Worm (Caenorhabditis elegans) whole organism, L1 larva: Measurements from ENCODE around the gene lmtr-5.

ENCODE experiments used
- C04F5.9 ChIP-seq: sonication (generic microtip); optimal IDR thresholded peaks from 2 replicates; lab custom pipeline; 2016; ENCODE audit warnings: missing genetic modification characterization, missing compliant biosample characterization
- C16A3.4 ChIP-seq: fragments of 150-350 bp; optimal IDR thresholded peaks from 2 replicates; lab custom pipeline; 2014; ENCODE audit warnings: missing biosample characterization, missing genetic modification characterization
- Y116A8C.19 ChIP-seq: sonication (generic microtip); optimal IDR thresholded peaks from 2 replicates; lab custom pipeline; 2016; ENCODE audit warnings: missing compliant biosample characterization, missing genetic modification characterization, borderline replicate concordance
- aha-1 ChIP-seq: fragments of 150-350 bp; optimal IDR thresholded peaks from 2 replicates; lab custom pipeline; 2014; ENCODE audit warnings: missing biosample characterization, missing genetic modification characterization
- ceh-8 ChIP-seq: fragments of 200-800 bp; sonication (Bioruptor generic); optimal IDR thresholded peaks from 2 replicates; lab custom pipeline; 2018; ENCODE audit warnings: mild to moderate bottlenecking, missing genetic modification characterization, moderate library complexity, missing compliant biosample characterization
- ceh-88 ChIP-seq: fragments of 200-800 bp; sonication (Bioruptor generic); IDR thresholded peaks from 2 replicates; pipeline ENCODE4 v1.3.6; 2022; ENCODE audit warnings: missing genetic modification characterization, missing compliant biosample characterization
- ceh-90 ChIP-seq: sonication (generic microtip); optimal IDR thresholded peaks from 2 replicates; lab custom pipeline; 2016; ENCODE audit warnings: missing genetic modification characterization, missing compliant biosample characterization
- ces-1 ChIP-seq: fragments of 150-350 bp; optimal IDR thresholded peaks from 2 replicates; lab custom pipeline; 2014; ENCODE audit warnings: missing biosample characterization, missing genetic modification reagents, missing genetic modification characterization
- dpl-1 ChIP-seq, 3 experiments: fragments of 150-350 bp in 2 of 3; sonication (generic microtip) in 1 of 3; optimal IDR thresholded peaks; 2 replicates each; lab custom pipeline; 2014 to 2017; ENCODE audit warnings: missing biosample characterization in 3 of 3, missing genetic modification characterization in 3 of 3, missing genetic modification reagents in 3 of 3
- efl-1 ChIP-seq, 4 experiments: fragments of 150-350 bp; optimal IDR thresholded peaks in 3 of 4; peaks in 1 of 4; 1 replicate in 1 of 4; 2 replicates in 3 of 4; lab custom pipeline; 2014; ENCODE audit warnings: missing biosample characterization in 2 of 4, missing genetic modification characterization in 2 of 4, missing genetic modification reagents in 2 of 4
- efl-3 ChIP-seq: fragments of 200-800 bp; sonication (Bioruptor generic); optimal IDR thresholded peaks from 2 replicates; lab custom pipeline; 2018; ENCODE audit warnings: mild to moderate bottlenecking, missing genetic modification characterization, missing compliant biosample characterization
- fkh-10 ChIP-seq: sonication (generic microtip); optimal IDR thresholded peaks from 2 replicates; lab custom pipeline; 2017; ENCODE audit warnings: missing biosample characterization, missing genetic modification reagents, missing genetic modification characterization
- fkh-4 ChIP-seq: sonication (generic microtip); optimal IDR thresholded peaks from 2 replicates; lab custom pipeline; 2016; ENCODE audit warnings: missing compliant biosample characterization, missing genetic modification characterization, borderline replicate concordance
- fkh-8 ChIP-seq: sonication (generic microtip); optimal IDR thresholded peaks from 2 replicates; lab custom pipeline; 2016; ENCODE audit warnings: mild to moderate bottlenecking, missing genetic modification characterization, missing compliant biosample characterization
- fos-1 ChIP-seq: fragments of 150-350 bp; optimal IDR thresholded peaks from 2 replicates; lab custom pipeline; 2014; ENCODE audit warnings: missing biosample characterization, missing genetic modification characterization
- irx-1 ChIP-seq: sonication (generic microtip); optimal IDR thresholded peaks from 2 replicates; lab custom pipeline; 2016; ENCODE audit warnings: missing genetic modification characterization, missing compliant biosample characterization
- jun-1 ChIP-seq: fragments of 150-350 bp; optimal IDR thresholded peaks from 2 replicates; lab custom pipeline; 2014; ENCODE audit warnings: missing biosample characterization, missing genetic modification reagents, missing genetic modification characterization
- lin-13 ChIP-seq: fragments of 150-350 bp; optimal IDR thresholded peaks from 2 replicates; lab custom pipeline; 2014; ENCODE audit warnings: missing biosample characterization, missing genetic modification reagents, missing genetic modification characterization
- lin-35 ChIP-seq, 2 experiments: fragments of 150-350 bp; optimal IDR thresholded peaks; 2 replicates each; lab custom pipeline; 2014; ENCODE audit warnings: missing biosample characterization in 2 of 2, missing genetic modification characterization in 2 of 2, missing genetic modification reagents in 2 of 2
- lir-3 ChIP-seq: sonication (generic microtip); optimal IDR thresholded peaks from 2 replicates; lab custom pipeline; 2016; ENCODE audit warnings: mild to moderate bottlenecking, missing genetic modification characterization, moderate library complexity, missing compliant biosample characterization; ENCODE audit not compliant: poor library complexity
- lsy-2 ChIP-seq, 2 experiments: fragments of 150-350 bp; optimal IDR thresholded peaks; 2 replicates each; lab custom pipeline; 2014; ENCODE audit warnings: missing biosample characterization in 2 of 2, missing genetic modification characterization in 2 of 2
- mdl-1 ChIP-seq, 2 experiments: fragments of 150-350 bp; optimal IDR thresholded peaks; 2 replicates each; lab custom pipeline; 2014 to 2017; ENCODE audit warnings: missing biosample characterization in 2 of 2, missing genetic modification characterization in 2 of 2, inconsistent platforms in 1 of 2
- mep-1 ChIP-seq: fragments of 150-350 bp; optimal IDR thresholded peaks from 2 replicates; lab custom pipeline; 2014; ENCODE audit warnings: missing biosample characterization, missing genetic modification characterization
- nhr-11 ChIP-seq: fragments of 150-350 bp; optimal IDR thresholded peaks from 2 replicates; lab custom pipeline; 2014; ENCODE audit warnings: missing biosample characterization, missing genetic modification characterization
- nhr-12 ChIP-seq: sonication (generic microtip); optimal IDR thresholded peaks from 2 replicates; lab custom pipeline; 2017; ENCODE audit warnings: missing biosample characterization, missing genetic modification characterization
- nhr-20 ChIP-seq: sonication (generic microtip); optimal IDR thresholded peaks from 2 replicates; lab custom pipeline; 2016; ENCODE audit warnings: mild to moderate bottlenecking, missing genetic modification characterization, missing compliant biosample characterization
- nhr-237 ChIP-seq: fragments of 150-350 bp; optimal IDR thresholded peaks from 2 replicates; lab custom pipeline; 2014; ENCODE audit warnings: missing biosample characterization, missing genetic modification characterization
- nhr-28 ChIP-seq: fragments of 150-350 bp; optimal IDR thresholded peaks from 2 replicates; lab custom pipeline; 2014; ENCODE audit warnings: missing biosample characterization, missing genetic modification characterization
- nhr-85 ChIP-seq: sonication (generic microtip); peaks from one replicate; lab custom pipeline; 2016; ENCODE audit warnings: missing genetic modification characterization, inconsistent platforms, missing compliant biosample characterization
- pax-3 ChIP-seq: fragments of 200-800 bp; sonication (Bioruptor generic); optimal IDR thresholded peaks from 2 replicates; lab custom pipeline; 2018; ENCODE audit warnings: mild to moderate bottlenecking, missing genetic modification characterization, moderate library complexity, missing compliant biosample characterization
- rnt-1 ChIP-seq: sonication (generic microtip); optimal IDR thresholded peaks from 2 replicates; lab custom pipeline; 2016; ENCODE audit warnings: mild to moderate bottlenecking, missing genetic modification characterization, moderate library complexity, missing compliant biosample characterization
- snpc-4 ChIP-seq: fragments of 150-350 bp; optimal IDR thresholded peaks from 2 replicates; lab custom pipeline; 2014; ENCODE audit warnings: missing biosample characterization, missing genetic modification characterization
- sox-4 ChIP-seq: sonication (generic microtip); optimal IDR thresholded peaks from 2 replicates; lab custom pipeline; 2016; ENCODE audit warnings: missing genetic modification characterization, missing compliant biosample characterization
- tbx-2 ChIP-seq: sonication (generic microtip); optimal IDR thresholded peaks from 2 replicates; lab custom pipeline; 2016; ENCODE audit warnings: missing genetic modification characterization, missing compliant biosample characterization
- tlp-1 ChIP-seq: fragments of 150-350 bp; optimal IDR thresholded peaks from 2 replicates; lab custom pipeline; 2014; ENCODE audit warnings: missing biosample characterization, missing genetic modification characterization
- unc-130 ChIP-seq: fragments of 150-350 bp; optimal IDR thresholded peaks from 2 replicates; lab custom pipeline; 2017; ENCODE audit warnings: missing biosample characterization, missing genetic modification characterization, inconsistent platforms
- unc-62 ChIP-seq: fragments of 150-350 bp; optimal IDR thresholded peaks from 2 replicates; lab custom pipeline; 2014; ENCODE audit warnings: missing biosample characterization, missing genetic modification reagents, missing genetic modification characterization
- xbp-1 ChIP-seq: sonication (generic microtip); optimal IDR thresholded peaks from 2 replicates; lab custom pipeline; 2016; ENCODE audit warnings: missing genetic modification characterization, missing compliant biosample characterization
- zag-1 ChIP-seq: fragments of 150-350 bp; optimal IDR thresholded peaks from 2 replicates; lab custom pipeline; 2014; ENCODE audit warnings: missing biosample characterization, missing genetic modification characterization
- zip-4 ChIP-seq: fragments of 200-800 bp; sonication (Bioruptor generic); optimal IDR thresholded peaks from 2 replicates; lab custom pipeline; 2018; ENCODE audit warnings: mild to moderate bottlenecking, missing genetic modification characterization, moderate library complexity, missing compliant biosample characterization

lmtr-5 gene

DNA sequence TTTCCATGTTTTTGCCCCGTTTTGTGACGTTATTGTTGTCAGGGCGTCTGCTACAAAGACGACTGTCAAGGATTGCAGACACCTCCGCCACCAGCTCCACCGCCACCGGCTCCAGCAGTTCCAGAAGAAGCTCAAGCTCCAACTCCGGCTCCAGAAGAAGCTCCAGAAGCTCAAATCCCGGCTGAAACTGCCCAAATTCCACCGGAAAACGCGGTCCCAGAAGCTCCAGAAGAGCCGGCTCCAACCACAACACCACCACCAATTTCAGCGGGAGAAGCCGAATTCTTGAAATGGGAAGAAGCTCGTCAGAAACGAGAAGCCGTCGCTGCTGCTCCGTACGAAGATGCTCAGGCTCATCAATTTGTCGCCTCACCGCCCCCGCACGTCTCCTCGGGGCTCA is 6.7 kb upstream of the lmtr-5 start:
- no peak for TF ChIP-seq ceh-88 (GFP tag; lab: Robert Waterston, UW)
- TF ChIP-seq ceh-90 (tag; lab: Kevin White, UChicago) = no peak
- TF ChIP-seq xbp-1 = no peak
- no peak for TF ChIP-seq snpc-4
- no peak for TF ChIP-seq ceh-8 (GFP tag; lab: Kevin White, UChicago)
- no peak for TF ChIP-seq pax-3 (tag; lab: Kevin White, UChicago)
- TF ChIP-seq tbx-2 (tag; lab: Kevin White, UChicago) = no peak

DNA sequence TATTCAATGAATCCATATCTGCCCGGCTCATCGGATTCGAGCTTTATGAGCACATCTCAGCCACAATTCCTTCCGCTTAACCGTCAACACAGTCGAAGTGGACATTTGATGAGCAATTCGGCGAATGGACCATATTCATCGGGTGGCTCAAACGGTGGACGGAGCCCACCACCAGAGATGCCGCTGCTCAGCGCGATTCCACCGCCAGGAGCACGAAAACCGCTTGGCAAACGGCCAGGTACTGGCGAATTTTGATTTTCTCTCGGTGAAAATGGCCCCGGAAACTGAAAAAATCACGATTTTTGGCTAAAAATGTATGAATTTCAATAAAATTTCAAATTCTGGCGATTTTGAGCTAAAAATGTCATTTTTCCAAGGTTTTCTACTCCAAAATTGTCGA is 3.6 kb upstream of the lmtr-5 start:
- no peak for TF ChIP-seq zip-4 (GFP tag; lab: Kevin White, UChicago)
- TF ChIP-seq nhr-11 (tag; lab: Kevin White, UChicago) = no peak
- TF ChIP-seq aha-1 (tag; lab: Kevin White, UChicago) = no peak
- TF ChIP-seq, all 84 proteins: peak for 0

DNA sequence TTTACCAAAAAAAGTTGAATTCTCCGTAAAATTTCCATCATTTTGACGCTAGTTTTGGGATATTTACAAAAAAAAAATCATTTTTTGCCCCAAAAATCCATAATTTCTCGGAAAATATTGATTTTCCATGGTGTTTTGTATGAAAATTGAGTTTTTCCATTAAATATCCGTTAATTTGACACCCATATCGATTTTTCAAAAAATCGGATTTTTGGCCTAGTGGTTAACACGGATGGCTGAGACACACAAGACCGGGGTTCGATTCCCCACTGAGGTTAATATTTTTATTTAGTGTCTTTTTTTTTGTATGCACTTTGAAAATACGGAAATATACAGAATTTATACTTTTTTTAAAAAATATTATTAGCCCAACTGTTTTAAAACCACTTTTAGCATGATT is 1.8 kb downstream of the lmtr-5 start:
- TF ChIP-seq sox-4 = no peak
- TF ChIP-seq zag-1 (tag; lab: Kevin White, UChicago) = no peak
- TF ChIP-seq efl-1 (optimal IDR thresholded peaks at IDR 0.05; lab: Kevin White, UChicago) = no peak
- peak in 1 of 2 experiments; percentile 64 for TF ChIP-seq efl-1 (GFP tag; optimal IDR thresholded peaks at IDR 0.05 in 1 of 2; lab: Kevin White, UChicago)
- no peak for TF ChIP-seq lin-35 (GFP tag; optimal IDR thresholded peaks at IDR 0.05; lab: Kevin White, UChicago)
- TF ChIP-seq, all 84 proteins: peak for 1

DNA sequence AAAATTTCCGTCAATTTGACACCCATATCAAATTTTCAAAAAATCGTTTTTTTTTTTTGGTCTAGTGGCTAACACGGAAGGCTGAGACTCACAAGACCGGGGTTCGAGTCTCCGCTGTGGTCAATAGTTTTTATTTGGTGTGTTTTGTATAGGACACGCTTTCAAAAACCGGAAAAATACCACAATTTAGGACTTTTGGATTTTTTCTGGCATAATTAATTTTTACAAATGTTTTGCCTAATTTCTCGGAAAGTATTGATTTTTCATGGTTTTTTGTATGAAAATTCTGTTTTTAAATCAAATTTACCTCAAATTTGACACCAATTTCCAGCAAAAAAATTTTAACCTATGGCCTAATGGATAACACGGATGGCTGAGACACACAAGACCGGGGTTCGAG is 2.5 kb downstream of the lmtr-5 start, which contains the start of gene mks-1:
TSS of gene mks-1 (plus strand) at position 301 of the 400 bp plus-strand sequence.
- TF ChIP-seq C04F5.9 = no peak
- TF ChIP-seq mep-1 (tag; lab: Kevin White, UChicago) = no peak
- no peak for TF ChIP-seq mdl-1 (tag; optimal IDR thresholded peaks at IDR 0.05; lab: Kevin White, UChicago)
- TF ChIP-seq nhr-237 (tag; lab: Kevin White, UChicago) = no peak
- no peak for TF ChIP-seq nhr-28 (tag; lab: Kevin White, UChicago)
- no peak for TF ChIP-seq unc-62 (GFP tag; lab: Kevin White, UChicago)
- TF ChIP-seq lsy-2 (tag; optimal IDR thresholded peaks at IDR 0.05; lab: Kevin White, UChicago) = no peak
- TF ChIP-seq, all 84 proteins: peak for 0

DNA sequence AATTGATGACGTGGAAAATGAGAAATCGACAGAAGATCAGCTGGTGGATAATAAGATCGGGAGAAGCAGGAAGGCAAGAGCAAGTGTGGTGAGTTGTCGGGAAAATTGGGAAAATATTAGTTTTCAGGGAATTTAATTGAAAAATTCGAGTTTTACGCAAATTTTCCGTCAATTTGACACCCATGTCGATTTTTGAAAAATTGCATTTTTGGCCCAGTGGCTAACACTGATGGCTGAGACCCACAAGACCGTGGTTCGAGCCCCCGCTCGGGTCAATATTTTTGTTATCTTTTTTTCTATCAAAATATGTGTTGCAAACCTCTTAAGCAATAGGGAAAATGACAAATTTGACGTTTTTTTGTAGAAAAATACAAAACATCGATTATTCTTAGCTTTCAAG is 5.1 kb downstream of the lmtr-5 start:
- no peak for TF ChIP-seq nhr-20 (tag; lab: Kevin White, UChicago)
- TF ChIP-seq ces-1 (GFP tag; lab: Kevin White, UChicago) = no peak
- TF ChIP-seq C16A3.4 (tag; lab: Kevin White, UChicago) = no peak
- no peak for TF ChIP-seq fkh-10 (GFP tag; lab: Kevin White, UChicago)
- TF ChIP-seq, all 84 proteins: peak for 0

- no peak for TF ChIP-seq fkh-4
- TF ChIP-seq nhr-85 (tag; lab: Kevin White, UChicago) = no peak
- no peak for TF ChIP-seq dpl-1 (GFP tag; optimal IDR thresholded peaks at IDR 0.05; lab: Kevin White, UChicago)
- TF ChIP-seq fos-1 (tag; lab: Kevin White, UChicago) = no peak
- no peak for TF ChIP-seq rnt-1 (tag; lab: Kevin White, UChicago)
- no peak for TF ChIP-seq Y116A8C.19
- TF ChIP-seq irx-1 (tag; lab: Kevin White, UChicago) = no peak
- TF ChIP-seq unc-130 (tag; lab: Kevin White, UChicago) = no peak
- TF ChIP-seq tlp-1 (tag; lab: Kevin White, UChicago) = no peak
- TF ChIP-seq jun-1 (tag; lab: Kevin White, UChicago) = no peak
- no peak for TF ChIP-seq lin-13 (GFP tag; lab: Kevin White, UChicago)
- TF ChIP-seq lir-3 (tag; lab: Kevin White, UChicago) = no peak
- TF ChIP-seq aha-1 (tag; lab: Kevin White, UChicago) = no peak
- no peak for TF ChIP-seq nhr-12 (tag; lab: Kevin White, UChicago)
- TF ChIP-seq efl-3 = no peak
- no peak for TF ChIP-seq fkh-8 (tag; lab: Kevin White, UChicago)
- TF ChIP-seq, all 84 proteins: peak for 0
These were observed 7.2 kb downstream of the lmtr-5 start for ce11 chrIII:3190660-3191059.
